Worm (Caenorhabditis elegans) whole organism, young adult: ENCODE measurements around the gene ttr-51.

Experiments
- B0019.2 ChIP-seq: fragments of 200-800 bp; sonication (Bioruptor generic); conservative IDR thresholded peaks from 2 replicates; pipeline ENCODE4 v1.3.6; 2022; ENCODE audit warnings: missing genetic modification reagents, missing genetic modification characterization, missing compliant biosample characterization
- C17E4.6 ChIP-seq: fragments of 200-800 bp; sonication (Bioruptor generic); IDR thresholded peaks from 2 replicates; pipeline ENCODE4 v1.3.6; 2022; ENCODE audit warnings: missing genetic modification reagents, missing genetic modification characterization, missing compliant biosample characterization
- F37B4.10 ChIP-seq: fragments of 200-800 bp; sonication (Bioruptor generic); IDR thresholded peaks from 2 replicates; pipeline ENCODE4 v1.3.6; 2022; ENCODE audit warnings: missing genetic modification characterization, missing compliant biosample characterization
- F49E8.2 ChIP-seq: sonication (generic microtip); optimal IDR thresholded peaks from 3 replicates; lab custom pipeline; 2017; ENCODE audit warnings: missing genetic modification characterization, mild to moderate bottlenecking, missing compliant biosample characterization, antibody characterized with exemption, moderate library complexity; ENCODE audit not compliant: insufficient read depth
- F57A8.1 ChIP-seq: fragments of 200-800 bp; sonication (Bioruptor generic); optimal IDR thresholded peaks from 2 replicates; lab custom pipeline; 2018; ENCODE audit warnings: mild to moderate bottlenecking, missing genetic modification characterization, moderate library complexity, missing compliant biosample characterization
- T26A5.8 ChIP-seq: sonication (generic microtip); optimal IDR thresholded peaks from 2 replicates; lab custom pipeline; 2016; ENCODE audit warnings: missing genetic modification characterization, missing compliant biosample characterization
- Y53F4B.3 ChIP-seq: fragments of 200-800 bp; sonication (Bioruptor generic); IDR thresholded peaks from 2 replicates; pipeline ENCODE4 v1.3.6; 2022; ENCODE audit warnings: missing genetic modification reagents, missing genetic modification characterization, missing compliant biosample characterization
- Y53G8AR.9 ChIP-seq: fragments of 200-800 bp; sonication (Bioruptor generic); conservative IDR thresholded peaks from 2 replicates; pipeline ENCODE4 v1.3.6; 2022; ENCODE audit warnings: missing genetic modification reagents, missing genetic modification characterization, missing compliant biosample characterization
- Y79H2A.3 ChIP-seq: fragments of 200-800 bp; sonication (Bioruptor generic); conservative IDR thresholded peaks from 2 replicates; pipeline ENCODE4 v1.3.6; 2022; ENCODE audit warnings: missing genetic modification reagents, missing genetic modification characterization, missing compliant biosample characterization
- Y95B8A.8 ChIP-seq: fragments of 200-800 bp; sonication (Bioruptor generic); IDR thresholded peaks from 2 replicates; pipeline ENCODE4 v1.3.6; 2022; ENCODE audit warnings: missing genetic modification reagents, missing genetic modification characterization, missing compliant biosample characterization
- ama-1 ChIP-seq, 3 experiments: fragments of 150-350 bp in 1 of 3; sonication (generic microtip) in 2 of 3; optimal IDR thresholded peaks; 2 replicates each; lab custom pipeline; 2014 to 2018; ENCODE audit warnings: missing biosample characterization in 2 of 3, missing genetic modification characterization in 2 of 3, missing genetic modification reagents in 2 of 3
- athp-1 ChIP-seq: sonication (generic microtip); optimal IDR thresholded peaks from 2 replicates; lab custom pipeline; 2017; ENCODE audit warnings: mild to moderate bottlenecking, missing genetic modification characterization, missing compliant biosample characterization
- attf-6 ChIP-seq: fragments of 200-800 bp; sonication (Bioruptor generic); IDR thresholded peaks from 2 replicates; pipeline ENCODE4 v1.3.6; 2022; ENCODE audit warnings: missing genetic modification reagents, missing genetic modification characterization, missing compliant biosample characterization
- bed-1 ChIP-seq: fragments of 200-800 bp; sonication (Bioruptor generic); IDR thresholded peaks from 2 replicates; pipeline ENCODE4 v1.3.6; 2022; ENCODE audit warnings: missing genetic modification reagents, missing genetic modification characterization, missing compliant biosample characterization
- cebp-2 ChIP-seq: fragments of 200-800 bp; sonication (Bioruptor generic); IDR thresholded peaks from 2 replicates; pipeline ENCODE4 v1.3.6; 2022; ENCODE audit warnings: missing genetic modification characterization, missing compliant biosample characterization
- ceh-100 ChIP-seq: fragments of 200-800 bp; sonication (Bioruptor generic); IDR thresholded peaks from 2 replicates; pipeline ENCODE4 v1.3.6; 2022; ENCODE audit warnings: missing genetic modification reagents, missing genetic modification characterization, missing compliant biosample characterization
- ceh-40 ChIP-seq: fragments of 200-800 bp; sonication (Bioruptor generic); IDR thresholded peaks from 2 replicates; pipeline ENCODE4 v1.3.6; 2022; ENCODE audit warnings: missing genetic modification characterization, missing compliant biosample characterization
- ceh-79 ChIP-seq: sonication (generic microtip); optimal IDR thresholded peaks from 2 replicates; lab custom pipeline; 2017; ENCODE audit warnings: mild to moderate bottlenecking, missing genetic modification characterization, missing compliant biosample characterization
- dox-1 ChIP-seq: fragments of 200-800 bp; sonication (Bioruptor generic); IDR thresholded peaks from 2 replicates; pipeline ENCODE4 v1.3.6; 2022; ENCODE audit warnings: missing genetic modification reagents, missing genetic modification characterization, missing compliant biosample characterization
- dpff-1 ChIP-seq: sonication (generic microtip); optimal IDR thresholded peaks from 2 replicates; lab custom pipeline; 2017; ENCODE audit warnings: mild to moderate bottlenecking, missing genetic modification characterization, missing compliant biosample characterization
- egl-18 ChIP-seq: fragments of 200-800 bp; sonication (Bioruptor generic); IDR thresholded peaks from 2 replicates; pipeline ENCODE4 v1.3.6; 2022; ENCODE audit warnings: missing genetic modification reagents, missing genetic modification characterization, missing compliant biosample characterization
- ekl-4 ChIP-seq: fragments of 200-800 bp; sonication (Bioruptor generic); IDR thresholded peaks from 2 replicates; pipeline ENCODE4 v1.3.6; 2022; ENCODE audit warnings: missing genetic modification reagents, missing genetic modification characterization, missing compliant biosample characterization
- him-1 ChIP-seq: sonication (generic microtip); optimal IDR thresholded peaks from 2 replicates; lab custom pipeline; 2016; ENCODE audit warnings: missing genotype, missing genetic modification reagents, missing genetic modification characterization, missing compliant biosample characterization
- hmg-20 ChIP-seq: fragments of 200-800 bp; sonication (Bioruptor generic); IDR thresholded peaks from 2 replicates; pipeline ENCODE4 v1.3.6; 2022; ENCODE audit warnings: missing genetic modification reagents, missing genetic modification characterization, missing compliant biosample characterization
- let-526 ChIP-seq: fragments of 200-800 bp; sonication (Bioruptor generic); IDR thresholded peaks from 2 replicates; pipeline ENCODE4 v1.3.6; 2022; ENCODE audit warnings: missing genetic modification reagents, missing genetic modification characterization, missing compliant biosample characterization
- let-607 ChIP-seq, 2 experiments: fragments of 200-800 bp in 1 of 2; sonication (Bioruptor generic) in 1 of 2; sonication (generic microtip) in 1 of 2; optimal IDR thresholded peaks; 2 replicates each; lab custom pipeline; 2016 to 2018; ENCODE audit warnings: mild to moderate bottlenecking in 2 of 2, missing compliant biosample characterization in 2 of 2, missing genetic modification characterization in 2 of 2, moderate library complexity in 2 of 2, missing genotype in 1 of 2
- lin-26 ChIP-seq: fragments of 200-800 bp; sonication (Bioruptor generic); IDR thresholded peaks from 2 replicates; pipeline ENCODE4 v1.3.6; 2022; ENCODE audit warnings: missing genetic modification reagents, missing genetic modification characterization, missing compliant biosample characterization
- lir-1 ChIP-seq: fragments of 200-800 bp; sonication (Bioruptor generic); conservative IDR thresholded peaks from 2 replicates; pipeline ENCODE4 v1.3.6; 2022; ENCODE audit warnings: missing genetic modification reagents, missing genetic modification characterization, missing compliant biosample characterization
- lsy-27 ChIP-seq: sonication (generic microtip); optimal IDR thresholded peaks from 2 replicates; lab custom pipeline; 2017; ENCODE audit warnings: missing genetic modification characterization, mild to moderate bottlenecking, missing compliant biosample characterization, antibody characterized with exemption, missing genotype, borderline replicate concordance; ENCODE audit not compliant: insufficient read depth
- madf-10 ChIP-seq: sonication (generic microtip); optimal IDR thresholded peaks from 2 replicates; lab custom pipeline; 2016; ENCODE audit warnings: mild to moderate bottlenecking, missing genetic modification characterization, missing compliant biosample characterization
- madf-6 ChIP-seq: fragments of 200-800 bp; sonication (Bioruptor generic); IDR thresholded peaks from 2 replicates; pipeline ENCODE4 v1.3.6; 2022; ENCODE audit warnings: missing genetic modification reagents, missing genetic modification characterization, missing compliant biosample characterization
- mcd-1 ChIP-seq: fragments of 200-800 bp; sonication (Bioruptor generic); IDR thresholded peaks from 2 replicates; pipeline ENCODE4 v1.3.6; 2022; ENCODE audit warnings: missing genetic modification reagents, missing genetic modification characterization, missing compliant biosample characterization
- mel-28 ChIP-seq: sonication (generic microtip); optimal IDR thresholded peaks from 2 replicates; lab custom pipeline; 2016; ENCODE audit warnings: borderline replicate concordance, mild to moderate bottlenecking, missing genetic modification characterization, missing compliant biosample characterization
- mxl-1 ChIP-seq: sonication (generic microtip); optimal IDR thresholded peaks from 2 replicates; lab custom pipeline; 2016; ENCODE audit warnings: missing genetic modification characterization, missing compliant biosample characterization
- nfyb-1 ChIP-seq: fragments of 200-800 bp; sonication (Bioruptor generic); IDR thresholded peaks from 2 replicates; pipeline ENCODE4 v1.3.6; 2022; ENCODE audit warnings: missing genetic modification reagents, missing genetic modification characterization, missing compliant biosample characterization
- nhr-120 ChIP-seq: fragments of 200-800 bp; sonication (Bioruptor generic); IDR thresholded peaks from 2 replicates; pipeline ENCODE4 v1.3.6; 2022; ENCODE audit warnings: missing genetic modification characterization, missing compliant biosample characterization
- nhr-80 ChIP-seq: sonication (generic microtip); optimal IDR thresholded peaks from 2 replicates; lab custom pipeline; 2016; ENCODE audit warnings: missing genetic modification characterization, missing compliant biosample characterization
- rec-8 ChIP-seq, 2 experiments: sonication (generic microtip); optimal IDR thresholded peaks; 2 replicates each; lab custom pipeline; 2016; ENCODE audit warnings: mild to moderate bottlenecking in 2 of 2, missing genetic modification characterization in 2 of 2, missing genetic modification reagents in 2 of 2, missing genotype in 2 of 2, missing biosample characterization in 1 of 2, missing compliant biosample characterization in 1 of 2, moderate library complexity in 1 of 2
- snpc-1.1 ChIP-seq: sonication (generic microtip); optimal IDR thresholded peaks from 2 replicates; lab custom pipeline; 2017; ENCODE audit warnings: missing genetic modification characterization, mild to moderate bottlenecking, missing compliant biosample characterization, antibody characterized with exemption, moderate library complexity, missing genotype, missing genetic modification reagents; ENCODE audit not compliant: insufficient read depth
- snpc-4 ChIP-seq, 5 experiments: fragments of 150-350 bp in 1 of 5; sonication (generic microtip) in 4 of 5; optimal IDR thresholded peaks; 2 replicates each; lab custom pipeline; 2014 to 2018; ENCODE audit warnings: missing genetic modification characterization in 5 of 5, missing biosample characterization in 3 of 5, antibody characterized with exemption in 2 of 5, mild to moderate bottlenecking in 2 of 5, missing compliant biosample characterization in 2 of 5, missing genotype in 2 of 5, moderate library complexity in 2 of 5, missing genetic modification reagents in 1 of 5
- tlf-1 ChIP-seq: fragments of 200-800 bp; sonication (Bioruptor generic); optimal IDR thresholded peaks from 2 replicates; lab custom pipeline; 2018; ENCODE audit warnings: mild to moderate bottlenecking, missing genetic modification characterization, missing compliant biosample characterization
- unc-62 ChIP-seq: fragments of 150-350 bp; optimal IDR thresholded peaks from 2 replicates; lab custom pipeline; 2014; ENCODE audit warnings: missing biosample characterization, missing genetic modification reagents, missing genetic modification characterization
- zim-3 ChIP-seq: sonication (generic microtip); optimal IDR thresholded peaks from 2 replicates; lab custom pipeline; 2017; ENCODE audit warnings: mild to moderate bottlenecking, missing genetic modification characterization, moderate library complexity, missing compliant biosample characterization
- ztf-25 ChIP-seq: fragments of 200-800 bp; sonication (Bioruptor generic); IDR thresholded peaks from 2 replicates; pipeline ENCODE4 v1.3.6; 2022; ENCODE audit warnings: missing genetic modification reagents, missing genetic modification characterization, missing compliant biosample characterization
- ztf-26 ChIP-seq: sonication (generic microtip); optimal IDR thresholded peaks from 2 replicates; lab custom pipeline; 2017; ENCODE audit warnings: missing genetic modification characterization, missing compliant biosample characterization

The ttr-51 gene

DNA sequence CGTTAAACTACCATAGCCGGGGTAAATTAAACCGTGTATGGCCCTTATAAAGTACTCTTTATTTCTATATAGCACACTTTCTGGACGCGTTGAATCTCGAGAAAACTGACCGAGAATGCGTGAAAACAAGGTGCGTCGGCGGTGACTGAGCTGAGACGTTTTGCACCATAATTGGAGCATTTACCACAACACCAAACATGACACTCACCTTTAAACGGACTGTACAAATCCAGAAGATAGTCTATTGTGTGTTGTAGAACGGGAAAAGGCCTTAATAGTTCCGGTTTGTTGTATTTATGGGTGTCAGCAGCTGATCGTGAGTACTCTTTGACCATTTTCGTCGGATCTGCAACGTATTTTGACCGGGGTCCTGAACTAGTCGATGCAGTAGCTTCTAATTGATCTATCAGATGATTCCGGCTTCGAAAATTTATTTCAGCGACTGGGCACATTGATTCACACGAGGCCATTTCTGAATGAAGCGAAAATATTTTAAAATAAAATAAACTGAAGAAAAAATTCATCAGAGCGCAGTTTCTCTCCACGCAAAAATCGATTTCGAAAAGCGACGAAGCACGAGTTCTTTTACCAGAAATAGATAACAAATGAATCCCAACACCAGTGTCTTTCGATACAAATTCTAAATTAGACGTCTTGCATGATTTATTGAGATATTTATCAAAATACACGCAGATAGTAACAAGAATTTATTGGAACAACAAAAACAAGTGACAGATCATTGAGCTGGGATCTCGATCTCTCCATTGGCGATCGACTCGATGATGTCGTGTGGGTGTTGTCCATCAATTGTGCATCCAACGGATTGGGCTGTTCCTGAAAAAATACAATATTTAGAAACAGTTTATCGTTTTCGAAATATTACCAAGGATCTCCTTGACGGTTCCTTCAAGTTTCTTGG, 12.9 kb downstream of the ttr-51 start, which contains the start of gene tag-115 (continued):
- TF ChIP-seq rec-8 (tag; optimal IDR thresholded peaks at IDR 0.05; lab: Kevin White, UChicago) (peak; percentile 20), ztf-26 (tag; lab: Kevin White, UChicago) (no peak), B0019.2 (no peak), nhr-120 (GFP tag; lab: Robert Waterston, UW) (no peak), Y95B8A.8 (GFP tag; lab: Robert Waterston, UW) (peak; percentile 64), hmg-20 (GFP tag; lab: Robert Waterston, UW) (0 out of 2 replicates have a peak, but pooled peaks have one; percentile 18), F37B4.10 (GFP tag; lab: Robert Waterston, UW) (no peak), bed-1 (GFP tag; lab: Robert Waterston, UW) (0 out of 2 replicates have a peak, but pooled peaks have one; percentile 15), cebp-2 (GFP tag; lab: Robert Waterston, UW) (peak; percentile 91), F57A8.1 (GFP tag; lab: Kevin White, UChicago) (no peak), F49E8.2 (tag; lab: Kevin White, UChicago) (peak; percentile 93), let-607 (tag; optimal IDR thresholded peaks at IDR 0.05; lab: Kevin White, UChicago) (peak in 1 of 2 experiments; percentile 69), ama-1 (optimal IDR thresholded peaks at IDR 0.05; lab: Kevin White, UChicago) (peak; percentile 23), ama-1 (GFP tag; optimal IDR thresholded peaks at IDR 0.05; lab: Kevin White, UChicago) (peak; percentile 86 to 94), T26A5.8 (tag; lab: Kevin White, UChicago) (no peak), lsy-27 (tag; lab: Kevin White, UChicago) (no peak), tlf-1 (GFP tag; lab: Kevin White, UChicago) (peak; percentile 72), mxl-1 (tag; lab: Kevin White, UChicago) (peak; percentile 41), attf-6 (peak; percentile 91), unc-62 (GFP tag; lab: Kevin White, UChicago) (no peak), Y53G8AR.9 (GFP tag; lab: Robert Waterston, UW) (peak; percentile 53; the same call in 1 of the 2 replicates), mcd-1 (GFP tag; lab: Robert Waterston, UW) (peak; percentile 66), madf-10 (no peak), let-526 (GFP tag; lab: Robert Waterston, UW) (no peak), ekl-4 (GFP tag; lab: Robert Waterston, UW) (peak; percentile 70), Y79H2A.3 (GFP tag; lab: Robert Waterston, UW) (no peak), snpc-4 (GFP tag; optimal IDR thresholded peaks at IDR 0.05; lab: Kevin White, UChicago) (peak; percentile 83), snpc-4 (tag; optimal IDR thresholded peaks at IDR 0.05; lab: Kevin White, UChicago) (peak in 3 of 4 experiments; percentile 56 to 69 (median 64)), ceh-40 (GFP tag; lab: Robert Waterston, UW) (no peak), athp-1 (tag; lab: Kevin White, UChicago) (peak; percentile 18), ceh-100 (peak; percentile 29; the same call in 1 of the 2 replicates), lin-26 (GFP tag; lab: Robert Waterston, UW) (peak; percentile 85), him-1 (tag; lab: Kevin White, UChicago) (no peak), zim-3 (no peak), lir-1 (GFP tag; lab: Robert Waterston, UW) (no peak), dox-1 (GFP tag; lab: Robert Waterston, UW) (peak; percentile 75), madf-6 (GFP tag; lab: Robert Waterston, UW) (peak; percentile 80), dpff-1 (tag; lab: Kevin White, UChicago) (no peak), C17E4.6 (peak; percentile 52; the same call in 1 of the 2 replicates), mel-28 (no peak), ceh-79 (no peak), nfyb-1 (GFP tag; lab: Robert Waterston, UW) (peak; percentile 82), nhr-80 (no peak), ztf-25 (GFP tag; lab: Robert Waterston, UW) (no peak), snpc-1.1 (tag; lab: Kevin White, UChicago) (peak; percentile 22), egl-18 (GFP tag; lab: Robert Waterston, UW) (no peak), Y53F4B.3 (GFP tag; lab: Robert Waterston, UW) (no peak)
